Fruit fly (Drosophila melanogaster) whole organism: ENCODE measurements around the gene Cht10.
A peak's percentile ranks its signal among the peaks of the same experiment; 100 is the strongest.

Source experiments
- CG8478 ChIP-seq: fragments of >200 bp; optimal IDR thresholded peaks from 2 replicates; lab custom pipeline; 2018; ENCODE audit warnings: inconsistent platforms
- Dll ChIP-seq: fragments of >200 bp; optimal IDR thresholded peaks from 2 replicates; lab custom pipeline; 2017
- EcR ChIP-seq, 2 experiments: fragments of >200 bp; optimal IDR thresholded peaks; 2 replicates each; lab custom pipeline; 2017; ENCODE audit warnings: missing biosample characterization in 2 of 2, missing genetic modification characterization in 2 of 2, missing genetic modification reagents in 2 of 2
- pan ChIP-seq: fragments of >200 bp; optimal IDR thresholded peaks from 2 replicates; lab custom pipeline; 2017
- psq ChIP-seq: fragments of >200 bp; optimal IDR thresholded peaks from 2 replicates; lab custom pipeline; 2017
- usp ChIP-seq: fragments of >200 bp; optimal IDR thresholded peaks from 2 replicates; lab custom pipeline; 2017; ENCODE audit warnings: missing biosample characterization, missing genetic modification characterization, mixed read lengths

Cht10 gene

DNA sequence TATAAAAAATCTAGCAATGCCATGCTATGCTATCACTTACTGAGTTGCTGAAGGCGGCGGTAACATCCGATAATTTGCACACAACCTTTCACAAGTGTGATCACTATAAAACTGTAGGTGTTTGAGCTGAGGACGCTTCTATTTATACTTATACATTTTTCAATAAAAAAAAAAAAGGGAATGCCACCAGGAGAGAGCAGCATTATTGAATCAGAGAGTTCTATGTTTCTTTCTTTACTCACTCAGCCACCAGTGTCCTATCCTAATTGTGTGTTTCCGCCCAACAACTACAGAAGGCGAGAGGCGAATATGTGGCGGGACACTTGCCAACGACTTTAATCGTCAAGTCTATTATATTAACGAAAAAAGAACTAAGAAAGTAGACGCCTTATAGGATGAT lies at the start of gene Cht10:
Gene Cht10 (minus strand): TSS at position 101 of the 400 bp plus-strand sequence.
- TF ChIP-seq CG8478 = no peak
- no peak for TF ChIP-seq Dll (lab: Kevin White, UChicago)
- no peak for TF ChIP-seq psq (lab: Kevin White, UChicago)
- TF ChIP-seq pan (lab: Kevin White, UChicago) = no peak
- TF ChIP-seq EcR (GFP tag; optimal IDR thresholded peaks at IDR 0.05; lab: Kevin White, UChicago) = no peak
- no peak for TF ChIP-seq usp

DNA sequence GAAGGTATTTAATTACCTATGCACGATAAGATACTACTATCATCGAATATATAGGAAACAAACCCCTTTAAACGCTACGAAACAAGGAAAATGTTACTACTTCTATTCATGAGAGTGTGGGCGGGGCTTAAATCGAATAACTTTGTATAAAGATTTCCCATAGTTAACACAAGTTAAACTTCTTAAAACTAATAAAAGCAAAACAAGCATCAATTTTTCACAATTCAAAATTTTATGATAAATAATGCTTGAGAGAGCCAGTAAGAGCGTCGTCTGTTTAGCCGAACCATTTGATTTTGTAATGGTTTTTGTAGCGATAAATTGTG lies 43.1 kb upstream of the Cht10 start:
- TF ChIP-seq Dll (lab: Kevin White, UChicago) = no peak
- no peak for TF ChIP-seq pan (lab: Kevin White, UChicago)
- no peak for TF ChIP-seq CG8478
- TF ChIP-seq EcR (GFP tag; optimal IDR thresholded peaks at IDR 0.05; lab: Kevin White, UChicago) = no peak
- no peak for TF ChIP-seq psq (lab: Kevin White, UChicago)
- no peak for TF ChIP-seq usp

DNA sequence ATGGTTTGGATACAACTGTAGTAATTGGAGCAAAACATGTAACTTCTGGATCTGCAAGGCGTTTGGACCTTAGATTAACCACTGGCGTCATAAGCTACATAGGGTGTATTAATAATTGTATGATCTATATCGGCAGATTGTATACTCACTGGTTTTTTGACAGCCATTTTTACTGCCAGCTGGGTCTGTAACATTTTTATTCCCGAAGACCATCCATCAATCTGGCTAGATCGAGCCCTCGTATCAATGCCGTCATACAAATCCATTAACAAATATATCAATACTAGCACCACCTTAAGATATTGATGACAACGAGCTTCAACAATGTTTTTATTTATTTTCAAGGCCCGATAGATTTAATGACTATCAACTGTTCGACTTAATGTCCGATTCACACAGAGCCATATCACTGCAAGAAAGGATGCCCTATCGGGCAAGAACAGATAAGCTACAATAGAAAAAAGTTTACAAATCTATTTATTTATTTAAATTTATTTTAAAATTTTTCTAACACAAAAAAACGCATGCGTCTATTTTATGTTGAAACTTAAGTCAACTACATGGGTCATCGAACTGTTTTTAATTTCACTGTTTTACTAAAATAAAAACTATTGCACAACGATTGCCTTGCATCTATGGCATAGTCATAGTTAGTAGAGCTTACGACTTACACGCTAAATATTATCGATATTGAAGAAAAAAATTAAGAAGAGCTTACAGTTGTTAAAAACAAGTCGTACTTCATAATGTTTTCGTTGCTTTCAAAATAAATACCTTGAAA lies 42.5 kb upstream of the Cht10 start, which contains the start of gene Spf45:
Gene Spf45 (minus strand): TSS at position 336 of the 781 bp plus-strand sequence.
- no peak for TF ChIP-seq EcR (GFP tag; optimal IDR thresholded peaks at IDR 0.05; lab: Kevin White, UChicago)
- TF ChIP-seq Dll (lab: Kevin White, UChicago) = no peak
- no peak for TF ChIP-seq usp
- no peak for TF ChIP-seq psq (lab: Kevin White, UChicago)
- no peak for TF ChIP-seq pan (lab: Kevin White, UChicago)
- no peak for TF ChIP-seq CG8478

DNA sequence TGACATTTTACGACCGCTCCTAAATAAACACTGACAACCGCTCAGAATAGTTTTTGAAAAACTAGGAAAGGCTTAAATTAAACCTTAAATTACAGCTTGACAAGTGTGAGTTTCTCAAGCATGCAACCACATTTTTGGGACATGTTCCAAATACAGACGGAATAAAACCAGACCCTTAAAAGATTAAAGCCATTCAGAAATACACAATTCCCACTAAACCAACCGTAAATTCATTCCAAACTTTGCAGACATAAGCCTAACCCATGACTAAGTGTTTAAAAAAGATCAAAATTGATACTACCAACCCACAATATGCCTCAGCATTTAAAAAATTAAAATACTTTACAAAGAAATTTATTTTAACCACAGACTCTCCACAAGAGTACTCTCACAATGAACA lies 39.5 kb upstream of the Cht10 start:
- TF ChIP-seq pan (lab: Kevin White, UChicago) (no peak), EcR (GFP tag; optimal IDR thresholded peaks at IDR 0.05; lab: Kevin White, UChicago) (no peak), Dll (lab: Kevin White, UChicago) (no peak), CG8478 (no peak), usp (no peak), psq (lab: Kevin White, UChicago) (no peak)

DNA sequence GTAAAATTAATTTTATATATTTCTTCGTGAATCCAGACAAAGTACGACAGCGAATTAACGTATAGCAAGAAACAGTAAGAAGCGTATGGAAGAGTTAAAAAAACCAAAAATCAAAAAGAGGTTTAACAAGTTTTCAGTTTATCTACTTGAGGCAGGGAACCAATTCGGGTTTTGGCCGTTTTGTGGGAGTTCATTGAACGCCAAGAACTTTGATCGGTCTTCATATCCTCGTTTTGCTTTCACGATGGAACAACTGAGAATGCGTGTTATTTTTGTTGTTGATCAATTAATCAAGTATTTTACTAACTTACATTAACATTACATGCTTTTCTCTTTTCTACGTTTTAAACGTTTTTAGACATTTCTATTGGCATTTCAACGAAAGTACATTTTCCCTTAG lies 329 bp downstream of the Cht10 start:
- no peak for TF ChIP-seq pan (lab: Kevin White, UChicago)
- no peak for TF ChIP-seq psq (lab: Kevin White, UChicago)
- peak; percentile 46 to 57 for TF ChIP-seq EcR (GFP tag; optimal IDR thresholded peaks at IDR 0.05; lab: Kevin White, UChicago)
- TF ChIP-seq usp = no peak
- TF ChIP-seq Dll (lab: Kevin White, UChicago) = no peak

DNA sequence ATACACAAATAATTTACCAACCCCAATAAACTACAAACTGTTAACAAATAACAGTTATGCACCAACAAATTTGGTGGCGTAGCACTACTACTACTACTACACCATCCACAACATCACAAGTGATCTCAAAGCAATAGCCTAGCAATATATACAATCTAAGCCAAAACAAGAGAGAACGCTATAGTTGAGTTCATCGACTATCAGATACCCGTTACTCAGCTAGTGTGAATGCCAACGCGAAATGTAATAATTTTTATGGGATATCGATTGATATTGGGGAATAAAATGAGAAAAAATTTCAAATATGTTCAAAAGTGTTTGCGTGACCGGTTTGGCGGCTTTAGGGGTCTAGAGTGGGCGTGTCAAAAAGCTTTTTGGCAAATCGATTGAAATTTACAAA lies 1.8 kb downstream of the Cht10 start:
- TF ChIP-seq EcR (GFP tag; optimal IDR thresholded peaks at IDR 0.05; lab: Kevin White, UChicago) (no peak), pan (lab: Kevin White, UChicago) (no peak), CG8478 (no peak), usp (no peak), Dll (lab: Kevin White, UChicago) (no peak), psq (lab: Kevin White, UChicago) (no peak)

DNA sequence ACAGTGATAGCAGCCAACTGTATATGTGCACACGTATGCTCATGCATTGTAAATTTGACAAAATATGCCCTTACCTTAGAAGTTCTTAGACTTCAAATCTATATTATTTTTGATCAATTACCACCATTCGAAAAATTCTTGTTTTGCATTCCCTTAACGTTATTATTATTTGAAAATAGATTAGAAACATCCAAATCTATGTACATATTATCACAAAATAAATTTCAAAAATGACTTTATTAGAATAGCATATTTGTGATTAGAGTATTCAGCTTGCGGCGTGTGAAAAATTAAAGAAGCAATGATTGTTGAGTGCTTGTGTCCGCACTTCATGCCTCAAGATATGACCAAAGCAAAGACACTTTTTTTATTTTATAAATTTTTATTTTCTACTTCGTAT lies 31.9 kb downstream of the Cht10 start:
- TF ChIP-seq psq (lab: Kevin White, UChicago) = no peak
- no peak for TF ChIP-seq CG8478
- TF ChIP-seq pan (lab: Kevin White, UChicago) = no peak

DNA sequence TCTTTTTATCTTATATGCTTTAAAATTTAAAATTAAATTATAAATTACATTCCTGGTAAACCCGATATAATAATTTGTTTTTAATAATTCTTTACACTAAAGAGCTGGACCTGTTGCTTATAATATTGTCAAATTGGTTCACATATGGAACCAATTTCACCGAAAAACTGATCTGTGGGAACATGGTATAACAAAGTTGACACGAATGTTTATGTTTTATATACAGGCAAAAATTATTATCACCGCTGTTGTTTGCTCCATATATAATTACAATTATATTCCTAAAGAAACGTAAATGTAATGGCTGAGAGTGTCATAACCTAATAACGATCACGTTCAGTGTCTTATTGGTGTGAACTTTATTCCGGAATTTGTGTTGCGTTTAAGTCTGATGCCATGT lies 44.1 kb downstream of the Cht10 start, which contains the start of gene cta:
Gene cta (plus strand): TSS at position 233 of the 400 bp plus-strand sequence.
- no peak for TF ChIP-seq CG8478
- no peak for TF ChIP-seq usp
- no peak for TF ChIP-seq Dll (lab: Kevin White, UChicago)
